Worm (Caenorhabditis elegans): ENCODE measurements around the gene H03G16.7.

- TF ChIP-seq nhr-11 (tag; optimal IDR thresholded peaks at IDR 0.05) (no peak), pqm-1 (tag; optimal IDR thresholded peaks at IDR 0.05) (no peak), unc-55 (GFP tag; optimal IDR thresholded peaks at IDR 0.05) (no peak)
Observed at ce11 chrX:15026008-15026407, 29.8 kb downstream of the H03G16.7 start, which contains the start of gene seb-3.

Data from whole organism, late embryonic.